Worm (Caenorhabditis elegans) whole organism, young adult: ENCODE data around the gene F40G12.2.

Experiments used
- C17E4.6 ChIP-seq: fragments of 200-800 bp; sonication (Bioruptor generic); IDR thresholded peaks from 2 replicates; pipeline ENCODE4 v1.3.6; 2022; ENCODE audit warnings: missing genetic modification reagents, missing genetic modification characterization, missing compliant biosample characterization
- Y53F4B.3 ChIP-seq: fragments of 200-800 bp; sonication (Bioruptor generic); IDR thresholded peaks from 2 replicates; pipeline ENCODE4 v1.3.6; 2022; ENCODE audit warnings: missing genetic modification reagents, missing genetic modification characterization, missing compliant biosample characterization
- Y79H2A.3 ChIP-seq: fragments of 200-800 bp; sonication (Bioruptor generic); conservative IDR thresholded peaks from 2 replicates; pipeline ENCODE4 v1.3.6; 2022; ENCODE audit warnings: missing genetic modification reagents, missing genetic modification characterization, missing compliant biosample characterization
- ZK185.1 ChIP-seq: sonication (generic microtip); optimal IDR thresholded peaks from 2 replicates; lab custom pipeline; 2016; ENCODE audit warnings: mild to moderate bottlenecking, missing genetic modification characterization, missing compliant biosample characterization; ENCODE audit not compliant: poor library complexity, severe bottlenecking
- akir-1 ChIP-seq: fragments of 200-800 bp; sonication (Bioruptor generic); optimal IDR thresholded peaks from 2 replicates; lab custom pipeline; 2018; ENCODE audit warnings: mild to moderate bottlenecking, missing genetic modification characterization, moderate library complexity, missing compliant biosample characterization
- ama-1 ChIP-seq, 3 experiments: fragments of 150-350 bp in 1 of 3; sonication (generic microtip) in 2 of 3; optimal IDR thresholded peaks; 2 replicates each; lab custom pipeline; 2014 to 2018; ENCODE audit warnings: missing biosample characterization in 2 of 3, missing genetic modification characterization in 2 of 3, missing genetic modification reagents in 2 of 3
- aptf-2 ChIP-seq: fragments of 200-800 bp; sonication (Bioruptor generic); conservative IDR thresholded peaks from 2 replicates; pipeline ENCODE4 v1.3.6; 2022; ENCODE audit warnings: missing genetic modification reagents, missing genetic modification characterization, missing compliant biosample characterization
- athp-1 ChIP-seq: sonication (generic microtip); optimal IDR thresholded peaks from 2 replicates; lab custom pipeline; 2017; ENCODE audit warnings: mild to moderate bottlenecking, missing genetic modification characterization, missing compliant biosample characterization
- cebp-1 ChIP-seq, 2 experiments: fragments of 200-800 bp in 1 of 2; sonication (Bioruptor generic) in 1 of 2; sonication (generic microtip) in 1 of 2; IDR thresholded peaks in 1 of 2; optimal IDR thresholded peaks in 1 of 2; 2 replicates each; pipeline versions ENCODE4 v1.3.6 to Lab custom; 2017 to 2022; ENCODE audit warnings: missing compliant biosample characterization in 2 of 2, missing genetic modification characterization in 2 of 2, mild to moderate bottlenecking in 1 of 2, missing genetic modification reagents in 1 of 2, moderate library complexity in 1 of 2
- chd-7 ChIP-seq: sonication (generic microtip); optimal IDR thresholded peaks from 2 replicates; lab custom pipeline; 2016; ENCODE audit warnings: mild to moderate bottlenecking, missing genetic modification characterization, moderate library complexity, missing compliant biosample characterization
- dpl-1 ChIP-seq: fragments of 150-350 bp; optimal IDR thresholded peaks from 2 replicates; lab custom pipeline; 2014; ENCODE audit warnings: missing biosample characterization, missing genetic modification reagents, missing genetic modification characterization
- egl-44 ChIP-seq: fragments of 200-800 bp; sonication (Bioruptor generic); IDR thresholded peaks from 2 replicates; pipeline ENCODE4 v1.3.6; 2022; ENCODE audit warnings: missing genetic modification reagents, missing genetic modification characterization, missing compliant biosample characterization
- egrh-3 ChIP-seq: fragments of 200-800 bp; sonication (Bioruptor generic); IDR thresholded peaks from 2 replicates; pipeline ENCODE4 v1.3.6; 2022; ENCODE audit warnings: missing genetic modification reagents, missing genetic modification characterization, missing compliant biosample characterization
- ekl-4 ChIP-seq: fragments of 200-800 bp; sonication (Bioruptor generic); IDR thresholded peaks from 2 replicates; pipeline ENCODE4 v1.3.6; 2022; ENCODE audit warnings: missing genetic modification reagents, missing genetic modification characterization, missing compliant biosample characterization
- him-1 ChIP-seq: sonication (generic microtip); optimal IDR thresholded peaks from 2 replicates; lab custom pipeline; 2016; ENCODE audit warnings: missing genotype, missing genetic modification reagents, missing genetic modification characterization, missing compliant biosample characterization
- hlh-12 ChIP-seq: sonication (generic microtip); optimal IDR thresholded peaks from 2 replicates; lab custom pipeline; 2016; ENCODE audit warnings: missing genetic modification characterization, missing compliant biosample characterization
- hmg-20 ChIP-seq: fragments of 200-800 bp; sonication (Bioruptor generic); IDR thresholded peaks from 2 replicates; pipeline ENCODE4 v1.3.6; 2022; ENCODE audit warnings: missing genetic modification reagents, missing genetic modification characterization, missing compliant biosample characterization
- hrde-1 ChIP-seq: sonication (generic microtip); optimal IDR thresholded peaks from 2 replicates; lab custom pipeline; 2016; ENCODE audit warnings: missing genetic modification characterization, mild to moderate bottlenecking, missing compliant biosample characterization, moderate library complexity, missing genotype, missing genetic modification reagents, borderline replicate concordance
- lag-1 ChIP-seq: fragments of 200-800 bp; sonication (Bioruptor generic); IDR thresholded peaks from 2 replicates; pipeline ENCODE4 v1.3.6; 2022; ENCODE audit warnings: missing genetic modification reagents, missing genetic modification characterization, missing compliant biosample characterization
- lin-26 ChIP-seq: fragments of 200-800 bp; sonication (Bioruptor generic); IDR thresholded peaks from 2 replicates; pipeline ENCODE4 v1.3.6; 2022; ENCODE audit warnings: missing genetic modification reagents, missing genetic modification characterization, missing compliant biosample characterization
- lsy-27 ChIP-seq: sonication (generic microtip); optimal IDR thresholded peaks from 2 replicates; lab custom pipeline; 2017; ENCODE audit warnings: missing genetic modification characterization, mild to moderate bottlenecking, missing compliant biosample characterization, antibody characterized with exemption, missing genotype, borderline replicate concordance; ENCODE audit not compliant: insufficient read depth
- madf-3 ChIP-seq: fragments of 200-800 bp; sonication (Bioruptor generic); IDR thresholded peaks from 2 replicates; pipeline ENCODE4 v1.3.6; 2022; ENCODE audit warnings: missing genetic modification reagents, missing genetic modification characterization, missing compliant biosample characterization
- mel-28 ChIP-seq: sonication (generic microtip); optimal IDR thresholded peaks from 2 replicates; lab custom pipeline; 2016; ENCODE audit warnings: borderline replicate concordance, mild to moderate bottlenecking, missing genetic modification characterization, missing compliant biosample characterization
- nfya-2 ChIP-seq: fragments of 200-800 bp; sonication (Bioruptor generic); IDR thresholded peaks from 2 replicates; pipeline ENCODE4 v1.3.6; 2022; ENCODE audit warnings: missing genetic modification reagents, missing genetic modification characterization, missing compliant biosample characterization
- nfyb-1 ChIP-seq: fragments of 200-800 bp; sonication (Bioruptor generic); IDR thresholded peaks from 2 replicates; pipeline ENCODE4 v1.3.6; 2022; ENCODE audit warnings: missing genetic modification reagents, missing genetic modification characterization, missing compliant biosample characterization
- nhr-27 ChIP-seq: fragments of 200-800 bp; sonication (Bioruptor generic); optimal IDR thresholded peaks from 2 replicates; lab custom pipeline; 2018; ENCODE audit warnings: mild to moderate bottlenecking, missing genetic modification characterization, moderate library complexity, missing compliant biosample characterization
- nhr-80 ChIP-seq: sonication (generic microtip); optimal IDR thresholded peaks from 2 replicates; lab custom pipeline; 2016; ENCODE audit warnings: missing genetic modification characterization, missing compliant biosample characterization
- nhr-90 ChIP-seq: sonication (generic microtip); optimal IDR thresholded peaks from 2 replicates; lab custom pipeline; 2016; ENCODE audit warnings: missing genotype, mild to moderate bottlenecking, missing genetic modification characterization, missing compliant biosample characterization
- rec-8 ChIP-seq, 2 experiments: sonication (generic microtip); optimal IDR thresholded peaks; 2 replicates each; lab custom pipeline; 2016; ENCODE audit warnings: mild to moderate bottlenecking in 2 of 2, missing genetic modification characterization in 2 of 2, missing genetic modification reagents in 2 of 2, missing genotype in 2 of 2, missing biosample characterization in 1 of 2, missing compliant biosample characterization in 1 of 2, moderate library complexity in 1 of 2
- rpc-1 ChIP-seq, 2 experiments: fragments of 150-350 bp in 1 of 2; sonication (generic microtip) in 1 of 2; optimal IDR thresholded peaks; 2 replicates each; lab custom pipeline; 2014 to 2018; ENCODE audit warnings: missing biosample characterization in 1 of 2, missing genetic modification characterization in 1 of 2, missing genetic modification reagents in 1 of 2, missing genotype in 1 of 2
- sea-2 ChIP-seq: fragments of 200-800 bp; sonication (Bioruptor generic); IDR thresholded peaks from 2 replicates; pipeline ENCODE4 v1.3.6; 2022; ENCODE audit warnings: missing genetic modification characterization, missing compliant biosample characterization
- snpc-3.4 ChIP-seq: sonication (generic microtip); optimal IDR thresholded peaks from 2 replicates; lab custom pipeline; 2017; ENCODE audit warnings: missing genetic modification characterization, mild to moderate bottlenecking, missing compliant biosample characterization, antibody characterized with exemption, moderate library complexity, missing genotype, missing genetic modification reagents
- somi-1 ChIP-seq: fragments of 200-800 bp; sonication (Bioruptor generic); optimal IDR thresholded peaks from 2 replicates; lab custom pipeline; 2018; ENCODE audit warnings: mild to moderate bottlenecking, missing genetic modification characterization, missing compliant biosample characterization
- tbx-9 ChIP-seq: sonication (generic microtip); optimal IDR thresholded peaks from 2 replicates; lab custom pipeline; 2016; ENCODE audit warnings: borderline replicate concordance, missing genetic modification characterization, inconsistent platforms, missing compliant biosample characterization
- ztf-25 ChIP-seq: fragments of 200-800 bp; sonication (Bioruptor generic); IDR thresholded peaks from 2 replicates; pipeline ENCODE4 v1.3.6; 2022; ENCODE audit warnings: missing genetic modification reagents, missing genetic modification characterization, missing compliant biosample characterization
- ztf-26 ChIP-seq: sonication (generic microtip); optimal IDR thresholded peaks from 2 replicates; lab custom pipeline; 2017; ENCODE audit warnings: missing genetic modification characterization, missing compliant biosample characterization
- ztf-6 ChIP-seq: fragments of 200-800 bp; sonication (Bioruptor generic); IDR thresholded peaks from 2 replicates; pipeline ENCODE4 v1.3.6; 2022; ENCODE audit warnings: missing genetic modification reagents, missing genetic modification characterization, missing compliant biosample characterization

The F40G12.2 gene

DNA sequence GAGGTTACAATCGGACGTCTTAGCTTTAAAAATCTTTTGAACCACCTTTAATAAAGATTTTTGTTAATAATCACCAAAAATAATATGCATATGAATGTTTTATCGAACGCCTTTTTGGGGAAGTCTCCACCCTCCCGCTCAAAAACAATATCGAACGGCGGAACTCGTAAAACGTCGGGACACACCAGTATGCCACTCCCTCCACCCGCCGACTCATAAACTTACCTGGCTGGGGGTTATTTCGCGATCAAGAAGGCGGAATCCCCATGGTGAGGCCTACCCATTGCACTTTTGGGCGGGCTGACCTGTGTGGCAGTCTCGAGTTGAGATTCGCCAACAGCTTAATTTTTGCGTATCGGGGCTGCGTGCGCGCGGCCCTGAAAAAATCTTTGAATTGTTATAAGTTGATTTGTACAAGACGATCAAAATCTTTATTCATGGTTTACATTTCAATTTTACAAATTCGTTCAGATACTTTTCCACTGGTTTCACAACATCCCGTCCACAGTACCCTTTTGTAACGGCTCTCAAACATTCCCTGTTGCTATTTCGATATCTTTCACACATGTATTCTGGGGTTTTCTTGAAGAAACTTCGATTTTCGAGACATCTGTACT, 6.7 kb upstream of the F40G12.2 start (continued):
- no peak for TF ChIP-seq nhr-80
- TF ChIP-seq egl-44 (GFP tag; lab: Robert Waterston, UW), result no peak
- no peak for TF ChIP-seq tbx-9 (tag; lab: Kevin White, UChicago)
- no peak for TF ChIP-seq ama-1 (optimal IDR thresholded peaks at IDR 0.05; lab: Kevin White, UChicago)
- TF ChIP-seq ama-1 (GFP tag; optimal IDR thresholded peaks at IDR 0.05; lab: Kevin White, UChicago), result no peak
- no peak for TF ChIP-seq egrh-3 (GFP tag; lab: Robert Waterston, UW)
- no peak for TF ChIP-seq akir-1 (GFP tag; lab: Kevin White, UChicago)

DNA sequence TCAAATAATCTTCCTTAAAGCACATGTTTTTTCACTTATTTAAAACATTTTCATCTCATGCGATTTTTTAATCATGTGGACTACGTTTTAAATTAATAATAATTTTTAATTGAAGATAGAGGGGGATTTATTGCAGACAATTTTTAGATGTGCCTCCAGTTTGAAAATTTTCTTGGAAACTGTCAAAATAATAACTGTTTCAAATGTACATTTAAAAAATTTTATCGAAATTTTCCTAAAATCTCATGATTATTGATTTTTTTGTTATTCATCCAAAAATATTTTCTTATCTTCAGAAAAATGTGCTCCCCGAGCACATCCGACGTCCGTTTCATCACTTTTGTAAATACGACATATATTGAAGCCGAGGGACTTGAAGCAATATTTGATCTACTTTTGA, 3.9 kb downstream of the F40G12.2 start, which contains the start of gene sre-8:
TSS of gene sre-8 (plus strand) at position 301 of the 400 bp plus-strand sequence.
- TF ChIP-seq Y53F4B.3 (GFP tag; lab: Robert Waterston, UW) (no peak), nfya-2 (GFP tag; lab: Robert Waterston, UW) (no peak), aptf-2 (GFP tag; lab: Robert Waterston, UW) (no peak), ztf-25 (GFP tag; lab: Robert Waterston, UW) (no peak), ztf-6 (GFP tag; lab: Robert Waterston, UW) (no peak), lag-1 (no peak), hmg-20 (GFP tag; lab: Robert Waterston, UW) (no peak), tbx-9 (tag; lab: Kevin White, UChicago) (no peak), ztf-26 (tag; lab: Kevin White, UChicago) (no peak), lin-26 (no peak), madf-3 (GFP tag; lab: Robert Waterston, UW) (no peak), snpc-3.4 (tag; lab: Kevin White, UChicago) (no peak), mel-28 (tag; lab: Kevin White, UChicago) (no peak)

DNA sequence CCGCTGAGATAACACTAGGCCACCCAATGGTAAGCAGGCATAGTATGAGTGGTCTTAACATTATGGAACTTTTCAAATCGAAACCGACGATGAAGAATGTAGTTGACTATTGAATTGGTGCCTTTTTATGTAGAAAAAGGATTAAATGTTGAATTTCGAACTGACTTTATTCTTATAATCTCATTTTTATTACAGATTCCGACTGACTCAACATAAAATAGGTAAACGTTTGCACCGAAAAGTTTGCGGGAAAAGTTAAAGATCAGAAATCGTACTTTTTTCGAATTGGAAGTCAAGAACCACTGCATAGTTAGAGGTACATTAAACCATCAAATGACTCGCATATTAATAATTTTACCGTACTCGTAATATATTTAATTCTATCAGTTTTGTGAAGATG, 6.5 kb downstream of the F40G12.2 start, which contains the start of gene K02E11.7:
TSS of gene K02E11.7 (minus strand) at position 101 of the 400 bp plus-strand sequence.
- TF ChIP-seq C17E4.6 (GFP tag; lab: Robert Waterston, UW) (no peak), rec-8 (tag; optimal IDR thresholded peaks at IDR 0.05; lab: Kevin White, UChicago) (no peak), him-1 (tag; lab: Kevin White, UChicago) (no peak), ekl-4 (GFP tag; lab: Robert Waterston, UW) (no peak), ZK185.1 (tag; lab: Kevin White, UChicago) (no peak), dpl-1 (GFP tag; lab: Kevin White, UChicago) (no peak), hrde-1 (tag; lab: Kevin White, UChicago) (no peak), rpc-1 (optimal IDR thresholded peaks at IDR 0.05; lab: Kevin White, UChicago) (no peak), rpc-1 (tag; optimal IDR thresholded peaks at IDR 0.05; lab: Kevin White, UChicago) (no peak), athp-1 (no peak), hlh-12 (tag; lab: Kevin White, UChicago) (no peak)

DNA sequence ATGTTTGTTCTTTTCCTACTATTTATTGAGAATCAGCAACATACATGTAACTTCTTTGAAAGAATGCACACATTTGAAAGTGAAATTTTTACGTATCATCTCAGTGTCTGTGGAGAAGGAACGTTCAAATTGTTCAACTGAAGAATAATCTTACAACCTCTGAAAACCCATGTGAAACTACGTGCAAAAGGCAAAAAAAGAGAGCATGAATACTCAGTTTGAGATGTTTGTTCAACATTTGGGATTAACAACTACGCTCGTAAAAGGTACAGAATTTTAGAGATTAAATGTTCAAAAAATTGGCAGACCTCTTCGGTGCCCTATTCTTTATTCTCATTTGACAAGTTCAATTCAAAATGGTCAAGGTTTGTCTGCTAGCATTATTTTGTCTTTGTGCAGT, 8.7 kb downstream of the F40G12.2 start, which contains the start of gene K02E11.5:
TSS of gene K02E11.5 (plus strand) at position 301 of the 400 bp plus-strand sequence.
- TF ChIP-seq tbx-9 (tag; lab: Kevin White, UChicago), result no peak
- no peak for TF ChIP-seq chd-7 (tag; lab: Kevin White, UChicago)
- no peak for TF ChIP-seq athp-1
- no peak for TF ChIP-seq ekl-4 (GFP tag; lab: Robert Waterston, UW)
- TF ChIP-seq somi-1, result no peak
- TF ChIP-seq nhr-90, result no peak
- TF ChIP-seq snpc-3.4 (tag; lab: Kevin White, UChicago), result no peak
- no peak for TF ChIP-seq nfyb-1 (GFP tag; lab: Robert Waterston, UW)
- TF ChIP-seq nhr-27, result no peak
- TF ChIP-seq Y79H2A.3 (GFP tag; lab: Robert Waterston, UW), result no peak
- TF ChIP-seq cebp-1 (GFP tag; IDR thresholded peaks at IDR 0.05; lab: Robert Waterston, UW), result no peak
- no peak for TF ChIP-seq cebp-1 (tag; optimal IDR thresholded peaks at IDR 0.05; lab: Kevin White, UChicago)
- TF ChIP-seq lsy-27 (tag; lab: Kevin White, UChicago), result no peak
- TF ChIP-seq sea-2, result no peak
